Fruit fly (Drosophila melanogaster): Measurements from ENCODE around the gene CG44227.

CG44227 gene

DNA sequence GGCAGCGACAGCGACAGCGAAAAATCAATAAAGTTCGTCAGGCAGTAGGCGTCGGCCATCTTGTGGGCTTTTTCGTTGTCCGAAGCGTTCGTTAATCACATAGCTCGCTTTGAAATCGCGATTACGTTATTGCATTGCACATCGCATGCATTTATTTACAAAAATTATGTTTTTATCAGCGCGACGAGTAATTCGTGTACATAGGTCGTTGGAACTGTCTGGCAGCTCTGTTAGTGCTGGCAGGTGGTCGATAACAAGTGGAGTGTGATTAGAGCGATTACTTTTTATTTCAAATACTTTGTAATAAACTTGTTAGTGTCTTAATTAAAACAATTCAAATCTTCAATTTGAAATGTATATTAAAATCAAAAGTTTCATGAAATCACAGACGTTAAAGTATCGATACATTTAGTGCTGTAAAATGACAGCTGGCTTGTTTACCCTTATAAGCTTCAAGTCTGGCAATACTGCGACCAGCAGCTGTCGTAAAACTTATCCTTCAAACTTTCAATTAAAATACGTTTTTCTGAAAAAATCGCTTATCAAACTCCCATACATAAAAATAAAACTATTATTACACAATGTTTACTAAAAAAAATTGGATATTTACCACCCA is 21.2 kb downstream of the CG44227 start, which contains the start of gene CG8032 (continued):
- TF ChIP-seq CG2129 (GFP tag; IDR thresholded peaks at IDR 0.05; ENCODE audit: partially characterized antibody) (peak; percentile 34; the same call in 1 of the 2 replicates), CG4617 (GFP tag; optimal IDR thresholded peaks at IDR 0.05; ENCODE audit: borderline replicate concordance) (peak; percentile 61), pum (GFP tag; optimal IDR thresholded peaks at IDR 0.05) (peak; percentile 69), CG33213 (GFP tag; optimal IDR thresholded peaks at IDR 0.05) (peak; percentile 55), toy (GFP tag; IDR thresholded peaks at IDR 0.05) (no peak), croc (GFP tag; conservative IDR thresholded peaks at IDR 0.05) (no peak), CG9932 (GFP tag; IDR thresholded peaks at IDR 0.05) (peak; percentile 72), CG32532 (GFP tag; IDR thresholded peaks at IDR 0.05) (peak; percentile 59), ken (GFP tag; IDR thresholded peaks at IDR 0.05) (0 out of 3 replicates have a peak, but pooled peaks have one; percentile 4), p53 (GFP tag; optimal IDR thresholded peaks at IDR 0.05) (peak; percentile 32), CG34422 (GFP tag; IDR thresholded peaks at IDR 0.05) (no peak), mam (GFP tag; optimal IDR thresholded peaks at IDR 0.05) (peak; percentile 64), bbx (GFP tag; IDR thresholded peaks at IDR 0.05; ENCODE audit: partially characterized antibody) (no peak; the same call in 1 of the 2 replicates), CG18262 (tag; optimal IDR thresholded peaks at IDR 0.05) (peak; percentile 47), sr (GFP tag; IDR thresholded peaks at IDR 0.05) (no peak), CG2202 (tag; optimal IDR thresholded peaks at IDR 0.05) (no peak), mirr (GFP tag; optimal IDR thresholded peaks at IDR 0.05) (peak; percentile 6), HmgZ (tag; optimal IDR thresholded peaks at IDR 0.05) (peak; percentile 70), zfh1 (GFP tag; IDR thresholded peaks at IDR 0.05) (peak; percentile 59; the same call in 2 of the 3 replicates), CG34224 (GFP tag; IDR thresholded peaks at IDR 0.05; ENCODE audit: partially characterized antibody) (peak; percentile 76; the same call in 2 of the 3 replicates), CoRest (tag; optimal IDR thresholded peaks at IDR 0.05) (peak; percentile 54), peb (GFP tag; IDR thresholded peaks at IDR 0.05) (0 out of 2 replicates have a peak, but pooled peaks have one; percentile 17), twi (tag; optimal IDR thresholded peaks at IDR 0.05) (peak; percentile 3), Ptx1 (GFP tag; IDR thresholded peaks at IDR 0.05) (peak; percentile 44), NC2β (GFP tag; optimal IDR thresholded peaks at IDR 0.05) (peak; percentile 69), Meics (GFP tag; optimal IDR thresholded peaks at IDR 0.05) (peak; percentile 12), dpn (GFP tag; optimal IDR thresholded peaks at IDR 0.05) (peak; percentile 52 to 62), Dfd (GFP tag; optimal IDR thresholded peaks at IDR 0.05) (no peak), Hr78 (GFP tag; optimal IDR thresholded peaks at IDR 0.05) (peak in 1 of 2 experiments; percentile 11), CG2712 (tag; optimal IDR thresholded peaks at IDR 0.05) (peak; percentile 64), chinmo (GFP tag; IDR thresholded peaks at IDR 0.05; ENCODE audit: partially characterized antibody) (0 out of 4 replicates have a peak, but pooled peaks have one; percentile 61), amos (GFP tag; IDR thresholded peaks at IDR 0.05; ENCODE audit: partially characterized antibody) (peak; percentile 59), Hand (GFP tag; optimal IDR thresholded peaks at IDR 0.05) (no peak), onecut (GFP tag; IDR thresholded peaks at IDR 0.05) (peak; percentile 98), CG17829 (tag; optimal IDR thresholded peaks at IDR 0.05) (peak; percentile 52), BEAF-32 (GFP tag; optimal IDR thresholded peaks at IDR 0.05) (peak; percentile 81), Bgb (GFP tag; IDR thresholded peaks at IDR 0.05; ENCODE audit: partially characterized antibody) (peak; percentile 65), Adf1 (GFP tag; IDR thresholded peaks at IDR 0.05) (peak; percentile 53), dmrt11E (tag; optimal IDR thresholded peaks at IDR 0.05) (peak; percentile 0), mld (GFP tag; IDR thresholded peaks at IDR 0.05; ENCODE audit: partially characterized antibody) (0 out of 3 replicates have a peak, but pooled peaks have one; percentile 47), CG14667 (GFP tag; IDR thresholded peaks at IDR 0.05) (no peak), Lpt (GFP tag; optimal IDR thresholded peaks at IDR 0.05) (no peak), Sin3A (optimal IDR thresholded peaks at IDR 0.05) (peak; percentile 70), jumu (GFP tag; optimal IDR thresholded peaks at IDR 0.05) (peak; percentile 44), CG14710 (tag; optimal IDR thresholded peaks at IDR 0.05) (peak; percentile 71), chm (GFP tag; IDR thresholded peaks at IDR 0.05) (no peak), MBD-R2 (GFP tag; IDR thresholded peaks at IDR 0.05) (peak; percentile 48), CG15514 (GFP tag; optimal IDR thresholded peaks at IDR 0.05) (peak; percentile 54), CG18619 (GFP tag; optimal IDR thresholded peaks at IDR 0.05) (peak; percentile 22)
